Fruit fly (Drosophila melanogaster) whole organism, embryonic: ENCODE data around the gene Usp8.

Experiments
- ATbp ChIP-seq: fragments of 200-800 bp; sonication (Bioruptor generic); optimal IDR thresholded peaks from 2 replicates; lab custom pipeline; 2017; ENCODE audit warnings: missing biosample characterization, mild to moderate bottlenecking, missing genetic modification characterization, missing genetic modification reagents
- B-H2 ChIP-seq: fragments of 200-800 bp; sonication (Bioruptor generic); optimal IDR thresholded peaks from 2 replicates; lab custom pipeline; 2018; ENCODE audit warnings: missing biosample characterization, mild to moderate bottlenecking, missing genetic modification characterization
- CG10321 ChIP-seq: fragments of 200-800 bp; sonication (Bioruptor generic); IDR thresholded peaks from 2 replicates; pipeline ENCODE4 v1.3.6; 2022; ENCODE audit warnings: missing biosample characterization, missing genetic modification characterization
- CG14441 ChIP-seq: fragments of 200-800 bp; sonication (Bioruptor generic); IDR thresholded peaks from 2 replicates; pipeline ENCODE4 v1.3.6; 2022; ENCODE audit warnings: missing biosample characterization, missing genetic modification characterization
- CG14710 ChIP-seq: fragments of 200-800 bp; sonication (Bioruptor generic); optimal IDR thresholded peaks from 3 replicates; lab custom pipeline; 2019; ENCODE audit warnings: missing biosample characterization, mild to moderate bottlenecking, missing genetic modification characterization, moderate library complexity
- CG15514 ChIP-seq: fragments of 200-800 bp; sonication (Bioruptor generic); optimal IDR thresholded peaks from 3 replicates; lab custom pipeline; 2017; ENCODE audit warnings: missing biosample characterization, missing genetic modification characterization, mild to moderate bottlenecking, moderate library complexity, missing genetic modification reagents
- CG15696 ChIP-seq: fragments of 200-800 bp; sonication (Bioruptor generic); optimal IDR thresholded peaks from 2 replicates; lab custom pipeline; 2019; ENCODE audit warnings: missing biosample characterization, mild to moderate bottlenecking, missing genetic modification characterization, moderate library complexity
- CG16815 ChIP-seq: fragments of 200-800 bp; sonication (Bioruptor generic); optimal IDR thresholded peaks from 3 replicates; lab custom pipeline; 2017; ENCODE audit warnings: missing biosample characterization, mild to moderate bottlenecking, missing genetic modification characterization
- CG30431 ChIP-seq: fragments of 200-800 bp; sonication (Bioruptor generic); optimal IDR thresholded peaks from 2 replicates; lab custom pipeline; 2017; ENCODE audit warnings: missing biosample characterization, missing genetic modification characterization
- CG3847 ChIP-seq: fragments of 200-800 bp; sonication (Bioruptor generic); IDR thresholded peaks from 2 replicates; pipeline ENCODE4 v1.3.6; 2022; ENCODE audit warnings: missing biosample characterization, missing genetic modification characterization
- CG5180 ChIP-seq: fragments of 200-800 bp; sonication (Bioruptor generic); optimal IDR thresholded peaks from 3 replicates; lab custom pipeline; 2017; ENCODE audit warnings: missing biosample characterization, missing genetic modification characterization, mild to moderate bottlenecking, moderate library complexity, missing genetic modification reagents
- CG5953 ChIP-seq: fragments of 200-800 bp; sonication (Bioruptor generic); IDR thresholded peaks from 2 replicates; pipeline ENCODE4 v1.3.6; 2022; ENCODE audit warnings: missing biosample characterization, missing genetic modification characterization
- CG6791 ChIP-seq: fragments of 200-800 bp; sonication (Bioruptor generic); IDR thresholded peaks from 3 replicates; pipeline ENCODE4 v1.3.6; 2022; ENCODE audit warnings: missing biosample characterization, missing genetic modification characterization; ENCODE audit not compliant: partially characterized antibody
- CG6854 ChIP-seq: fragments of 200-800 bp; sonication (Bioruptor generic); optimal IDR thresholded peaks from 3 replicates; lab custom pipeline; 2017; ENCODE audit warnings: missing biosample characterization, mild to moderate bottlenecking, missing genetic modification characterization
- CG8765 ChIP-seq: fragments of 200-800 bp; sonication (Bioruptor generic); IDR thresholded peaks from 2 replicates; pipeline ENCODE4 v1.3.6; 2022; ENCODE audit warnings: missing biosample characterization, missing genetic modification characterization
- CG9932 ChIP-seq: fragments of 200-800 bp; sonication (Bioruptor generic); IDR thresholded peaks from 2 replicates; pipeline ENCODE4 v1.3.6; 2022; ENCODE audit warnings: missing biosample characterization, missing genetic modification characterization
- Elba2 ChIP-seq: fragments of 200-800 bp; sonication (Bioruptor generic); optimal IDR thresholded peaks from 3 replicates; lab custom pipeline; 2016; ENCODE audit warnings: missing biosample characterization, missing genetic modification characterization
- Ets97D ChIP-seq: fragments of 200-800 bp; sonication (Bioruptor generic); optimal IDR thresholded peaks from 3 replicates; lab custom pipeline; 2016; ENCODE audit warnings: missing biosample characterization, missing genetic modification characterization
- Fer3 ChIP-seq: fragments of 200-800 bp; sonication (Bioruptor generic); optimal IDR thresholded peaks from 2 replicates; lab custom pipeline; 2018; ENCODE audit warnings: missing biosample characterization, mild to moderate bottlenecking, missing genetic modification characterization, moderate library complexity
- HLH4C ChIP-seq: fragments of 200-800 bp; sonication (Bioruptor generic); IDR thresholded peaks from 3 replicates; pipeline ENCODE4 v1.3.6; 2022; ENCODE audit warnings: missing biosample characterization, missing genetic modification characterization; ENCODE audit not compliant: partially characterized antibody
- HLH54F ChIP-seq: fragments of 200-800 bp; sonication (Bioruptor generic); optimal IDR thresholded peaks from 3 replicates; lab custom pipeline; 2016; ENCODE audit warnings: missing biosample characterization, missing genetic modification characterization
- Hand ChIP-seq: fragments of 200-800 bp; sonication (Bioruptor generic); optimal IDR thresholded peaks from 2 replicates; lab custom pipeline; 2017; ENCODE audit warnings: mild to moderate bottlenecking, missing biosample characterization, missing genetic modification reagents, missing genetic modification characterization
- NFAT ChIP-seq: fragments of 200-800 bp; sonication (Bioruptor generic); IDR thresholded peaks from 2 replicates; pipeline ENCODE4 v1.3.6; 2022; ENCODE audit warnings: missing biosample characterization, missing genetic modification characterization
- Nf-YC ChIP-seq: fragments of 200-800 bp; optimal IDR thresholded peaks from 3 replicates; lab custom pipeline; 2019; ENCODE audit warnings: missing biosample characterization, mild to moderate bottlenecking, missing genetic modification characterization, moderate library complexity
- Oli ChIP-seq: fragments of 200-800 bp; sonication (Bioruptor generic); optimal IDR thresholded peaks from 2 replicates; lab custom pipeline; 2018; ENCODE audit warnings: missing biosample characterization, mild to moderate bottlenecking, missing genetic modification characterization, moderate library complexity
- Sry-δ ChIP-seq: fragments of 200-800 bp; sonication (Bioruptor generic); optimal IDR thresholded peaks from 2 replicates; lab custom pipeline; 2016; ENCODE audit warnings: missing biosample characterization, missing genetic modification characterization
- Trl ChIP-seq, 3 experiments: fragments of >200 bp in 2 of 3; fragments of 200-800 bp in 1 of 3; sonication (Bioruptor generic) in 1 of 3; optimal IDR thresholded peaks; 2 replicates in 1 of 3; 3 replicates in 2 of 3; lab custom pipeline; 2016 to 2017; ENCODE audit warnings: missing biosample characterization in 1 of 3, missing genetic modification characterization in 1 of 3
- abd-A ChIP-seq: fragments of 200-800 bp; sonication (Bioruptor generic); optimal IDR thresholded peaks from 3 replicates; lab custom pipeline; 2019; ENCODE audit warnings: missing biosample characterization, mild to moderate bottlenecking, missing genetic modification characterization, moderate library complexity
- ase ChIP-seq: fragments of 200-800 bp; sonication (Bioruptor generic); IDR thresholded peaks from 3 replicates; pipeline ENCODE4 v1.3.6; 2022; ENCODE audit warnings: missing biosample characterization, missing genetic modification characterization
- ato ChIP-seq: fragments of 200-800 bp; sonication (Bioruptor generic); IDR thresholded peaks from 2 replicates; pipeline ENCODE4 v1.3.6; 2022; ENCODE audit warnings: missing biosample characterization, missing genetic modification characterization; ENCODE audit not compliant: partially characterized antibody
- bbx ChIP-seq: fragments of 200-800 bp; sonication (Bioruptor generic); IDR thresholded peaks from 2 replicates; pipeline ENCODE4 v1.3.6; 2022; ENCODE audit warnings: missing biosample characterization, missing genetic modification characterization; ENCODE audit not compliant: partially characterized antibody
- chif ChIP-seq, 2 experiments: fragments of 200-800 bp; sonication (Bioruptor generic); optimal IDR thresholded peaks; 3 replicates each; lab custom pipeline; 2016; ENCODE audit warnings: missing biosample characterization in 2 of 2, missing genetic modification characterization in 2 of 2
- dimm ChIP-seq: fragments of 200-800 bp; sonication (Bioruptor generic); IDR thresholded peaks from 2 replicates; pipeline ENCODE4 v1.3.6; 2022; ENCODE audit warnings: missing biosample characterization, missing genetic modification characterization
- eve ChIP-seq, 2 experiments: fragments of >200 bp; optimal IDR thresholded peaks; 2 replicates each; lab custom pipeline; 2017; ENCODE audit warnings: missing biosample characterization in 2 of 2, missing genetic modification characterization in 2 of 2
- gcm2 ChIP-seq: fragments of 200-800 bp; sonication (Bioruptor generic); optimal IDR thresholded peaks from 2 replicates; lab custom pipeline; 2016; ENCODE audit warnings: missing biosample characterization, missing genetic modification characterization
- gsb-n ChIP-seq: fragments of 200-800 bp; sonication (Bioruptor generic); optimal IDR thresholded peaks from 3 replicates; lab custom pipeline; 2018; ENCODE audit warnings: missing biosample characterization, mild to moderate bottlenecking, missing genetic modification characterization
- gt ChIP-seq: fragments of 200-800 bp; sonication (Bioruptor generic); IDR thresholded peaks from 2 replicates; pipeline ENCODE4 v1.3.6; 2022; ENCODE audit warnings: missing biosample characterization, missing genetic modification characterization
- jigr1 ChIP-seq: fragments of 200-800 bp; sonication (Bioruptor generic); IDR thresholded peaks from 3 replicates; pipeline ENCODE4 v1.3.6; 2022; ENCODE audit warnings: missing biosample characterization, missing genetic modification characterization
- mld ChIP-seq: fragments of 200-800 bp; sonication (Bioruptor generic); IDR thresholded peaks from 3 replicates; pipeline ENCODE4 v1.3.6; 2022; ENCODE audit warnings: missing biosample characterization, missing genetic modification characterization; ENCODE audit not compliant: partially characterized antibody
- nerfin-1 ChIP-seq: fragments of 200-800 bp; sonication (Bioruptor generic); optimal IDR thresholded peaks from 3 replicates; lab custom pipeline; 2019; ENCODE audit warnings: missing biosample characterization, mild to moderate bottlenecking, missing genetic modification characterization, moderate library complexity
- org-1 ChIP-seq: fragments of 200-800 bp; sonication (Bioruptor generic); optimal IDR thresholded peaks from 2 replicates; lab custom pipeline; 2017; ENCODE audit warnings: missing biosample characterization, missing genetic modification characterization
- otp ChIP-seq: fragments of 200-800 bp; sonication (Bioruptor generic); IDR thresholded peaks from 3 replicates; pipeline ENCODE4, ENCODE4 v1.3.6; 2022; ENCODE audit warnings: missing biosample characterization, missing genetic modification characterization
- p53 ChIP-seq: fragments of 200-800 bp; sonication (Bioruptor generic); optimal IDR thresholded peaks from 2 replicates; lab custom pipeline; 2016; ENCODE audit warnings: missing biosample characterization, missing genetic modification characterization
- pho ChIP-seq: fragments of 200-800 bp; sonication (Bioruptor generic); optimal IDR thresholded peaks from 2 replicates; lab custom pipeline; 2016; ENCODE audit warnings: missing biosample characterization, missing genetic modification characterization
- pzg ChIP-seq: fragments of 200-800 bp; sonication (Bioruptor generic); optimal IDR thresholded peaks from 3 replicates; lab custom pipeline; 2018; ENCODE audit warnings: missing biosample characterization, mild to moderate bottlenecking, missing genetic modification characterization, moderate library complexity
- rib ChIP-seq: fragments of 200-800 bp; sonication (Bioruptor generic); IDR thresholded peaks from 2 replicates; pipeline ENCODE4 v1.3.6; 2022; ENCODE audit warnings: missing biosample characterization, missing genetic modification characterization
- seq ChIP-seq: fragments of 200-800 bp; sonication (Bioruptor generic); IDR thresholded peaks from 2 replicates; pipeline ENCODE4 v1.3.6; 2022; ENCODE audit warnings: missing biosample characterization, missing genetic modification characterization
- sim ChIP-seq: fragments of 200-800 bp; sonication (Bioruptor generic); IDR thresholded peaks from 2 replicates; pipeline ENCODE4 v1.3.6; 2022; ENCODE audit warnings: missing biosample characterization, missing genetic modification characterization
- slou ChIP-seq: fragments of 200-800 bp; sonication (Bioruptor generic); optimal IDR thresholded peaks from 3 replicates; lab custom pipeline; 2016; ENCODE audit warnings: missing biosample characterization, missing genetic modification characterization

The Usp8 gene

dm6 chr3R:21186606-21187393 is 52.7 kb downstream of the Usp8 start (continued):
- TF ChIP-seq otp: no peak
- TF ChIP-seq Trl (optimal IDR thresholded peaks at IDR 0.05; lab: Kevin White, UChicago): no peak
- no peak for TF ChIP-seq Trl (GFP tag; optimal IDR thresholded peaks at IDR 0.05; lab: Kevin White, UChicago)
- no peak for TF ChIP-seq NFAT (GFP tag; lab: Robert Waterston, UW)
- TF ChIP-seq Ets97D (GFP tag; lab: Kevin White, UChicago): no peak
- TF ChIP-seq ATbp (GFP tag; lab: Kevin White, UChicago): peak; percentile 7
- 0 out of 2 replicates have a peak, but pooled peaks have one; percentile 18 for TF ChIP-seq CG3847 (GFP tag; lab: Robert Waterston, UW)
- TF ChIP-seq HLH54F (GFP tag; lab: Kevin White, UChicago): no peak
- no peak for TF ChIP-seq gt (GFP tag; lab: Robert Waterston, UW)
- no peak for TF ChIP-seq mld
- TF ChIP-seq seq: no peak
- peak in 1 of 2 experiments; percentile 27 for TF ChIP-seq chif (GFP tag; optimal IDR thresholded peaks at IDR 0.05; lab: Kevin White, UChicago)
- TF ChIP-seq dimm (GFP tag; lab: Robert Waterston, UW): no peak
- no peak for TF ChIP-seq HLH4C (GFP tag; lab: Robert Waterston, UW)
- peak; percentile 1 for TF ChIP-seq B-H2 (GFP tag; lab: Kevin White, UChicago)
- no peak for TF ChIP-seq org-1 (GFP tag; lab: Kevin White, UChicago)
- TF ChIP-seq CG6791: no peak; the same call in 2 of the 3 replicates
- peak; percentile 12; the same call in 1 of the 2 replicates for TF ChIP-seq bbx (GFP tag; lab: Robert Waterston, UW)
- TF ChIP-seq CG30431: peak; percentile 20
- no peak for TF ChIP-seq abd-A (tag; lab: Kevin White, UChicago)
- peak; percentile 47 for TF ChIP-seq Oli (tag; lab: Kevin White, UChicago)
- TF ChIP-seq CG10321 (GFP tag; lab: Robert Waterston, UW): no peak
- no peak for TF ChIP-seq Nf-YC (tag; lab: Kevin White, UChicago)
- TF ChIP-seq ato: no peak
- TF ChIP-seq gcm2 (GFP tag; lab: Kevin White, UChicago): no peak
- TF ChIP-seq pzg (GFP tag; lab: Kevin White, UChicago): no peak
- TF ChIP-seq CG6854 (GFP tag; lab: Kevin White, UChicago): peak; percentile 51
- no peak for TF ChIP-seq ase (GFP tag; lab: Robert Waterston, UW)
- peak; percentile 22; the same call in 1 of the 2 replicates for TF ChIP-seq rib (GFP tag; lab: Robert Waterston, UW)
- TF ChIP-seq sim (GFP tag; lab: Robert Waterston, UW): no peak
- TF ChIP-seq CG9932: no peak
- TF ChIP-seq gsb-n (tag; lab: Kevin White, UChicago): no peak
- no peak for TF ChIP-seq nerfin-1 (tag; lab: Kevin White, UChicago)
- TF ChIP-seq pho: peak; percentile 12
- TF ChIP-seq slou (GFP tag; lab: Kevin White, UChicago): no peak
- peak; percentile 49 for TF ChIP-seq CG14710
- no peak for TF ChIP-seq CG5953 (GFP tag; lab: Robert Waterston, UW)
- no peak for TF ChIP-seq CG14441 (GFP tag; lab: Robert Waterston, UW)
- peak in 1 of 2 experiments; percentile 55 for TF ChIP-seq eve (GFP tag; optimal IDR thresholded peaks at IDR 0.05; lab: Kevin White, UChicago)
- no peak for TF ChIP-seq Fer3
- TF ChIP-seq Elba2 (GFP tag; lab: Kevin White, UChicago): no peak
- TF ChIP-seq CG5180 (GFP tag; lab: Kevin White, UChicago): no peak
- TF ChIP-seq CG15696 (tag; lab: Kevin White, UChicago): no peak
- peak; percentile 43 for TF ChIP-seq CG16815 (GFP tag; lab: Kevin White, UChicago)
- no peak for TF ChIP-seq Hand (GFP tag; lab: Kevin White, UChicago)
- TF ChIP-seq p53 (GFP tag; lab: Kevin White, UChicago): no peak
- TF ChIP-seq jigr1 (GFP tag; lab: Robert Waterston, UW): no peak
- no peak for TF ChIP-seq CG15514 (GFP tag; lab: Kevin White, UChicago)
- TF ChIP-seq Sry-δ (GFP tag; lab: Kevin White, UChicago): no peak
- no peak for TF ChIP-seq CG8765 (GFP tag; lab: Robert Waterston, UW)
